Fruit fly (Drosophila melanogaster) whole organism, pupa: ENCODE data around the gene Pdxk.
A peak's percentile ranks its signal among the peaks of the same experiment; 100 is the strongest.

Source experiments
- CG10348 ChIP-seq: fragments of 200-800 bp; sonication (Bioruptor generic); IDR thresholded peaks from 2 replicates; pipeline ENCODE4 v1.3.6; 2022; ENCODE audit warnings: missing biosample characterization, missing genetic modification characterization
- CG12605 ChIP-seq: fragments of 200-800 bp; sonication (Bioruptor generic); IDR thresholded peaks from 2 replicates; pipeline ENCODE4 v1.3.6; 2022; ENCODE audit warnings: missing biosample characterization, missing genetic modification characterization
- CG13204 ChIP-seq: fragments of 200-800 bp; sonication (Bioruptor generic); optimal IDR thresholded peaks from 2 replicates; lab custom pipeline; 2018; ENCODE audit warnings: missing biosample characterization, mild to moderate bottlenecking, missing genetic modification characterization, moderate library complexity
- CG14655 ChIP-seq: fragments of 200-800 bp; sonication (Bioruptor generic); optimal IDR thresholded peaks from 3 replicates; lab custom pipeline; 2017; ENCODE audit warnings: mild to moderate bottlenecking, missing biosample characterization, missing genetic modification reagents, missing genetic modification characterization
- CG15710 ChIP-seq: fragments of 200-800 bp; sonication (Bioruptor generic); optimal IDR thresholded peaks from 2 replicates; lab custom pipeline; 2018; ENCODE audit warnings: missing biosample characterization, mild to moderate bottlenecking, missing genetic modification characterization, moderate library complexity
- CG17806 ChIP-seq: fragments of 200-800 bp; sonication (Bioruptor generic); optimal IDR thresholded peaks from 2 replicates; lab custom pipeline; 2018; ENCODE audit warnings: missing biosample characterization, mild to moderate bottlenecking, missing genetic modification characterization, moderate library complexity
- CG32121 ChIP-seq: fragments of 200-800 bp; sonication (Bioruptor generic); IDR thresholded peaks from 2 replicates; pipeline ENCODE4 v1.3.6; 2022; ENCODE audit warnings: missing biosample characterization, missing genetic modification characterization
- CG34367 ChIP-seq: fragments of 200-800 bp; sonication (Bioruptor generic); optimal IDR thresholded peaks from 2 replicates; lab custom pipeline; 2018; ENCODE audit warnings: missing biosample characterization, mild to moderate bottlenecking, missing genetic modification characterization
- CG4496 ChIP-seq: fragments of 200-800 bp; sonication (Bioruptor generic); IDR thresholded peaks from 3 replicates; pipeline ENCODE4 v1.3.6; 2022; ENCODE audit warnings: missing biosample characterization, missing genetic modification characterization
- CG8159 ChIP-seq: fragments of 200-800 bp; sonication (Bioruptor generic); optimal IDR thresholded peaks from 3 replicates; lab custom pipeline; 2018; ENCODE audit warnings: missing biosample characterization, mild to moderate bottlenecking, missing genetic modification characterization, moderate library complexity
- CG8301 ChIP-seq: fragments of 200-800 bp; sonication (Bioruptor generic); optimal IDR thresholded peaks from 2 replicates; lab custom pipeline; 2018; ENCODE audit warnings: missing biosample characterization, mild to moderate bottlenecking, missing genetic modification characterization
- CG9948 ChIP-seq: fragments of 200-800 bp; sonication (Bioruptor generic); optimal IDR thresholded peaks from 2 replicates; lab custom pipeline; 2018; ENCODE audit warnings: missing biosample characterization, mild to moderate bottlenecking, missing genetic modification characterization, moderate library complexity
- D1 ChIP-seq: fragments of 200-800 bp; sonication (Bioruptor generic); optimal IDR thresholded peaks from 2 replicates; lab custom pipeline; 2018; ENCODE audit warnings: missing biosample characterization, mild to moderate bottlenecking, missing genetic modification characterization, moderate library complexity
- EcR ChIP-seq: fragments of 200-800 bp; sonication (Bioruptor generic); optimal IDR thresholded peaks from 3 replicates; lab custom pipeline; 2019; ENCODE audit warnings: missing biosample characterization, missing genetic modification characterization, mild to moderate bottlenecking, moderate library complexity, missing genetic modification reagents
- Ets98B ChIP-seq: fragments of 200-800 bp; sonication (Bioruptor generic); IDR thresholded peaks from 2 replicates; pipeline ENCODE4 v1.3.6; 2022; ENCODE audit warnings: missing biosample characterization, missing genetic modification characterization
- Pif1A ChIP-seq: fragments of 200-800 bp; sonication (Bioruptor generic); optimal IDR thresholded peaks from 3 replicates; lab custom pipeline; 2016; ENCODE audit warnings: missing biosample characterization, missing genetic modification characterization
- Pif1B ChIP-seq: fragments of 200-800 bp; sonication (Bioruptor generic); optimal IDR thresholded peaks from 3 replicates; lab custom pipeline; 2016; ENCODE audit warnings: missing biosample characterization, missing genetic modification characterization
- Snoo ChIP-seq: fragments of 200-800 bp; sonication (Bioruptor generic); optimal IDR thresholded peaks from 3 replicates; lab custom pipeline; 2017; ENCODE audit warnings: missing biosample characterization, mild to moderate bottlenecking, missing genetic modification characterization, inconsistent platforms
- fd96Ca ChIP-seq: fragments of 200-800 bp; sonication (Bioruptor generic); IDR thresholded peaks from 3 replicates; pipeline ENCODE4 v1.3.6; 2022; ENCODE audit warnings: missing biosample characterization, missing genetic modification characterization
- gl ChIP-seq: fragments of 200-800 bp; sonication (Bioruptor generic); optimal IDR thresholded peaks from 2 replicates; lab custom pipeline; 2018; ENCODE audit warnings: missing biosample characterization, mild to moderate bottlenecking, missing genetic modification characterization
- rn ChIP-seq: fragments of 200-800 bp; sonication (Bioruptor generic); IDR thresholded peaks from 2 replicates; pipeline ENCODE4 v1.3.6; 2022; ENCODE audit warnings: missing biosample characterization, missing genetic modification characterization

Pdxk gene

DNA sequence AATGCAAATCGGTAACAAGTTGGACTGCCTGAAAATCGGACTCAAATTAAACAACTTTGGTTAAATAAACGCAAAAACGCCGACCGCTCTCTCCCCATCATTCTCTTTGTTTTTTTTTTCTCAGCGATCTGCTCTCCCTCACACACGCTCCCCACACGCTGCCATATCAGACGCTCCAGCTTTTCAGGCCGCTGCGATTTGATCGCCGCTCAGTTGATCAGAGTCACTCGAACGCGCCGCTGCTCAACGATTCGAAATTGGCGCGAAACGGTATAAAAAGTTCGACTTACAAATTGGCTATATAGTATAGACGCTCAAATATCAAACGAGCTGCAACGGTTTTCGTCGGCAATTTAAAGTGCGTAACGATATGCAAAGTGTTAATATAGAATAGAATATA lies 19.9 kb upstream of the Pdxk start:
- TF ChIP-seq Snoo (tag; lab: Kevin White, UChicago) (no peak), CG15710 (tag; lab: Kevin White, UChicago) (no peak), CG4496 (peak; percentile 64), CG17806 (no peak), Pif1A (peak; percentile 10), fd96Ca (peak; percentile 17; the same call in 1 of the 3 replicates), CG12605 (GFP tag; lab: Robert Waterston, UW) (peak; percentile 55; the same call in 1 of the 2 replicates), Ets98B (GFP tag; lab: Robert Waterston, UW) (peak; percentile 53; the same call in 1 of the 2 replicates), EcR (GFP tag; lab: Kevin White, UChicago) (no peak), Pif1B (GFP tag; lab: Kevin White, UChicago) (peak; percentile 8), D1 (no peak)
- TF ChIP-seq, all 21 proteins: peak for 6

DNA sequence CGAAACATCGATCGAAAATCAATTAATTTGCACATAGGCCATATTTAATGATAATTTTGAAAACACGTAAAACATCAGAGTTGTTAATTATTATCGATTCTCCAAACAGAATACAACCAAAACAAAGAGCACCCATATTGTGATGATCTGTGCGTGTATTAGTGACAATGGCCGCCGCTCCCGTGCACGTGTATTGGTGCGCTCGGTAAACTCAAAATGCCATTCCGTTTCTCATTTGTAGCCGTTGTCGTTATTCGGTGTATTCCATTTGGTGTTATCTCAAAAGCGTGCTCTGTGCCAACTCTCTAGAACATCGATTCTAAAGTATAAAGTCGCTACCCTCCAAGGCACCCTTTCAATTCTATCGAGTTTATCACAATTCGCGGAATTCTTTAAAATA lies 19.3 kb upstream of the Pdxk start:
- TF ChIP-seq CG4496 (peak; percentile 74), CG32121 (no peak)

DNA sequence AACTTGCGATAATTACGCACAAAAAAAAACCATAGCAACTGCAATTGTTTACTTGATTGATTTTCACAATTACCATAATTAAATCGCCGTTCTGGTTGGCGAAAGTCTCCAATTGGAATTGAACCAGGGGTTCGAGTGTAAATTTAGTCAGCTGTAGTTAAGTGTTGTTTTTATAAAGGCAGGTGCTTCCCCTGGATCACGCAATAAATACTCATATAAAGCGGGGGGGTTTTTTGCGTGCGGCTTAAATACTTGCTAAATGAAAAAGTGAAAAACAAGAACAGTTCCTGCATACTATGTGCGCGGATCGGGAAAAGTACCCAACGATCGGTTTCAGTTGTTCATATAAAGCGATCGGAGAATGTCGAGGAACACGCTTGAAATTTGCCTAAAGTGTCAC lies 16.2 kb upstream of the Pdxk start:
- TF ChIP-seq CG32121 = no peak
- no peak for TF ChIP-seq CG15710 (tag; lab: Kevin White, UChicago)
- no peak for TF ChIP-seq CG10348 (GFP tag; lab: Robert Waterston, UW)
- TF ChIP-seq Ets98B (GFP tag; lab: Robert Waterston, UW) = no peak
- no peak for TF ChIP-seq gl (tag; lab: Kevin White, UChicago)
- no peak for TF ChIP-seq Snoo (tag; lab: Kevin White, UChicago)
- no peak for TF ChIP-seq Pif1B (GFP tag; lab: Kevin White, UChicago)
- no peak for TF ChIP-seq CG4496
- TF ChIP-seq D1 = no peak
- no peak for TF ChIP-seq CG17806
- TF ChIP-seq CG9948 (tag; lab: Kevin White, UChicago) = no peak
- TF ChIP-seq Pif1A = no peak
- no peak for TF ChIP-seq CG34367
- TF ChIP-seq CG8159 (tag; lab: Kevin White, UChicago) = no peak

DNA sequence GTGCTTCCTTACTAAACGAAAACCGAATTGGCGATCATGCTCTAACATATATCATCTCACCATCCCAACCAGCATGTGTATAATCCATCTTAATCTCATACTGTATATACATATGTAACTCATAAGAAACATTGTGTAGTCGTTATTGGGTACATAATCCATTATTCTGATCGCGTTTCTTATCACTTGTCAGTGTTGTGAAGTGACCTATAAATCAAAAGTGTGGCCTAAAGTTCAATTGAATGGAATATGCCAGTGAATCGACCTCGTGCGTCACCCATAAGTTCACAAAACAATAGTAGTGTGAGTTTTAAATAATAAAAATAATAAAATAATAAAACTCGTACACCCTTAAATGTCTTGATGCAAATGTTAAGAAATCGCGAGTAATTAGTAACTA lies 15.0 kb upstream of the Pdxk start:
- TF ChIP-seq EcR (GFP tag; lab: Kevin White, UChicago) = no peak
- no peak for TF ChIP-seq D1
- no peak for TF ChIP-seq fd96Ca
- TF ChIP-seq CG15710 (tag; lab: Kevin White, UChicago) = no peak
- TF ChIP-seq gl (tag; lab: Kevin White, UChicago) = no peak
- TF ChIP-seq CG4496 = no peak
- no peak for TF ChIP-seq CG17806
- TF ChIP-seq CG32121 = no peak
- no peak for TF ChIP-seq CG9948 (tag; lab: Kevin White, UChicago)
- TF ChIP-seq CG12605 (GFP tag; lab: Robert Waterston, UW) = no peak
- no peak for TF ChIP-seq CG14655
- no peak for TF ChIP-seq Snoo (tag; lab: Kevin White, UChicago)
- no peak for TF ChIP-seq CG8159 (tag; lab: Kevin White, UChicago)
- no peak for TF ChIP-seq CG10348 (GFP tag; lab: Robert Waterston, UW)
- TF ChIP-seq Pif1B (GFP tag; lab: Kevin White, UChicago) = no peak
- TF ChIP-seq rn = no peak
- no peak for TF ChIP-seq Pif1A
- no peak for TF ChIP-seq Ets98B (GFP tag; lab: Robert Waterston, UW)

DNA sequence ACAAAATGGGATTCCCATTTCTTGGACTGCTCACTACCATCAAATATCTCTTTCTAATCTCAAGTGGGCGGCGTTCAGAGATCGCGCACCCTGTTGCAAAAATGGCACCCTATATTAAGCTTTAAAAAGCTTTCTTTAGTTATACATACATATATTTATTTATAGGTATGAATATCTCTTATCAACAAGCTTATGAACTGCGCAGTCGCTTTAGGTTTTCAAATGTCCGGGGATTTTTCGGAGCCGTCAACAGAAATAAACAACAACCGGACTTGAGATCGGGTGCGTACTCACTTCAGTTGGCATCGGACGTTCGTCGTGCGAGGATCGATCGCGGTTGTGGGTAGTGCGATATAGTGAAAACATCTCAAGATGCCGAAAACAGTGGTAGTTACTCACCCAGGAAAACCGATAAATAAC lies 10.8 kb upstream of the Pdxk start, which contains the start of gene PGRP-LF:
Gene PGRP-LF, plus strand, starts transcription at position 296 of the 420 bp plus-strand sequence.
- no peak for TF ChIP-seq Pif1A
- TF ChIP-seq Ets98B (GFP tag; lab: Robert Waterston, UW) = no peak
- TF ChIP-seq EcR (GFP tag; lab: Kevin White, UChicago) = no peak
- TF ChIP-seq D1 = no peak
- TF ChIP-seq Pif1B (GFP tag; lab: Kevin White, UChicago) = peak; percentile 7
- TF ChIP-seq rn = no peak
- TF ChIP-seq CG32121 = 0 out of 2 replicates have a peak, but pooled peaks have one; percentile 16
- no peak for TF ChIP-seq CG34367
- no peak for TF ChIP-seq CG14655
- TF ChIP-seq CG9948 (tag; lab: Kevin White, UChicago) = no peak
- TF ChIP-seq gl (tag; lab: Kevin White, UChicago) = no peak
- TF ChIP-seq CG17806 = no peak
- peak; percentile 16; the same call in 1 of the 2 replicates for TF ChIP-seq CG12605 (GFP tag; lab: Robert Waterston, UW)
- TF ChIP-seq CG13204 (GFP tag; lab: Kevin White, UChicago) = no peak
- no peak for TF ChIP-seq CG15710 (tag; lab: Kevin White, UChicago)
- TF ChIP-seq fd96Ca = peak; percentile 43; the same call in 1 of the 3 replicates
- no peak for TF ChIP-seq CG8301 (tag; lab: Kevin White, UChicago)
- peak; percentile 10 for TF ChIP-seq Snoo (tag; lab: Kevin White, UChicago)
- TF ChIP-seq CG4496 = 0 out of 3 replicates have a peak, but pooled peaks have one; percentile 8
- no peak for TF ChIP-seq CG10348 (GFP tag; lab: Robert Waterston, UW)
- TF ChIP-seq CG8159 (tag; lab: Kevin White, UChicago) = no peak

DNA sequence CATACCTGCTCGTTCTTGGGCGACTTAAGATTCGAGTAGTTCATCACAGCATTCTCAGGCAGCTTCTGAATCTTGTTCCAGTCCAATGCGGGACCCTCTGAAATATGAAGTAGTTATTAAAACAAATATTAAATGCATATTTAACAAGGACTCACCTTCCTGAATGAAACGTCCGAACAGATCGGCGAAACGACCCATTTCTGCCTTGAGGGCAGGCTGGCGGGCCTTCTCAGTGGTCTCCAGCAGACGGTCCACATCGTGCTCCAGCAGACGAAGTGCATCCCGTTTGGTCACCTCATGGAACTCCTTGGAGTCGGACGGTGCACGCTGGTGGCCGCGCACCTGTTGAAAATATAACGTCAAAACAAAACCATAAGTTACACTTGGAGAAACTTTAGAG lies 6.4 kb upstream of the Pdxk start, which contains the start of gene CG32040:
Gene CG32040, plus strand, starts transcription at position 301 of the 400 bp plus-strand sequence.
- no peak for TF ChIP-seq CG15710 (tag; lab: Kevin White, UChicago)

DNA sequence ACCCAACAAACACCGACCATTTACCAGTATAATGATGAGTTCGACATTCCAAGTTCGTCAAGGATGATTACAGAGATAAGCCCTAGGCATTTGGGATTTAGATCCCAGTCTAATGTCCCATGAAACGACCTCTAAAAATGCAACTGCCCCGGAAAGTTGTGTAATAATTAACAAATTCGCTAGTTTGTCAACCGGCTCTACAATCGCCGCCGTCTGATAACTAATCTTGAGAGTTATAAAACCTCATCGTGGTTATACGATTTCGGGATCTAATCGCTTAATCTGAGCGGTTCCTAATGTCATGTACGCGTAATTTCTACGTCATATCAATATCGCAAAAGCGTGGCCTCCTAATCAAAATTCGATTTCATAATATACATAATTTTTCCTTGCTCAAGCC lies 4.6 kb upstream of the Pdxk start:
- TF ChIP-seq CG12605 (GFP tag; lab: Robert Waterston, UW) (no peak), CG9948 (tag; lab: Kevin White, UChicago) (no peak), CG34367 (no peak), Pif1A (no peak), CG4496 (no peak), fd96Ca (no peak)
